Fruit fly (Drosophila melanogaster) whole organism, wandering third instar larva: ENCODE results near the gene Or83a.

Experiments
- CrebA ChIP-seq: fragments of 200-800 bp; sonication (Bioruptor generic); optimal IDR thresholded peaks from 2 replicates; lab custom pipeline; 2016; ENCODE audit warnings: missing biosample characterization, mild to moderate bottlenecking, missing genetic modification characterization, borderline replicate concordance
- Dfd ChIP-seq: fragments of >200 bp; optimal IDR thresholded peaks from 2 replicates; lab custom pipeline; 2017; ENCODE audit warnings: missing biosample characterization, missing genetic modification characterization
- Hnf4 ChIP-seq: fragments of 200-800 bp; sonication (Bioruptor generic); optimal IDR thresholded peaks from 2 replicates; lab custom pipeline; 2016; ENCODE audit warnings: missing biosample characterization, mild to moderate bottlenecking, missing genetic modification characterization
- Hr83 ChIP-seq: fragments of 200-300 bp; sonication (Bioruptor generic); optimal IDR thresholded peaks from 2 replicates; lab custom pipeline; 2016; ENCODE audit warnings: missing biosample characterization, mild to moderate bottlenecking, missing genetic modification characterization, moderate library complexity; ENCODE audit not compliant: poor library complexity, severe bottlenecking
- Myc ChIP-seq: fragments of >200 bp; optimal IDR thresholded peaks from 2 replicates; lab custom pipeline; 2017
- brk ChIP-seq: fragments of 200-800 bp; sonication (Bioruptor generic); optimal IDR thresholded peaks from 2 replicates; lab custom pipeline; 2016; ENCODE audit warnings: missing biosample characterization, mild to moderate bottlenecking, missing genetic modification characterization
- dl ChIP-seq, 2 experiments: fragments of 175-275, 200-275 bp in 1 of 2; fragments of 200-275 bp in 1 of 2; sonication (Bioruptor generic); optimal IDR thresholded peaks; lab custom pipeline; 2018; ENCODE audit warnings: mild to moderate bottlenecking in 2 of 2, missing biosample characterization in 2 of 2, missing genetic modification characterization in 2 of 2, moderate library complexity in 2 of 2; ENCODE audit not compliant: partially characterized antibody in 2 of 2, insufficient read depth in 1 of 2
- dmrt93B ChIP-seq: fragments of 200-800 bp; sonication (Bioruptor generic); optimal IDR thresholded peaks from 2 replicates; lab custom pipeline; 2018; ENCODE audit warnings: missing biosample characterization, mild to moderate bottlenecking, missing genetic modification characterization
- dsf ChIP-seq: sonication (Bioruptor generic); optimal IDR thresholded peaks from 2 replicates; lab custom pipeline; 2016; ENCODE audit warnings: missing biosample characterization, missing genetic modification characterization, borderline replicate concordance
- ey ChIP-seq: fragments of 200-800 bp; sonication (Bioruptor generic); optimal IDR thresholded peaks from 2 replicates; lab custom pipeline; 2016; ENCODE audit warnings: missing biosample characterization, missing genetic modification characterization
- fru ChIP-seq: fragments of 200-800 bp; sonication (Bioruptor generic); optimal IDR thresholded peaks from 3 replicates; lab custom pipeline; 2016; ENCODE audit warnings: missing biosample characterization, mild to moderate bottlenecking, missing genetic modification characterization

dm6 chr3R:5387564-5387963 is 11.4 kb downstream of the Or83a start, which contains the start of gene CG14668:
- no peak for TF ChIP-seq Myc (lab: Kevin White, UChicago)
- TF ChIP-seq dmrt93B (GFP tag; lab: Kevin White, UChicago), result no peak
- no peak for TF ChIP-seq dl (GFP tag; optimal IDR thresholded peaks at IDR 0.05; lab: Kevin White, UChicago; ENCODE audit: insufficient read depth in 1 of 2, partially characterized antibody in 2 of 2)
- TF ChIP-seq fru, result no peak
- no peak for TF ChIP-seq Dfd (GFP tag; lab: Kevin White, UChicago)
- TF ChIP-seq ey, result no peak
- TF ChIP-seq Hr83 (GFP tag; lab: Kevin White, UChicago), result no peak
- no peak for TF ChIP-seq brk (GFP tag; lab: Kevin White, UChicago)
- no peak for TF ChIP-seq dsf (GFP tag; lab: Kevin White, UChicago)
- no peak for TF ChIP-seq CrebA
- no peak for TF ChIP-seq Hnf4
